Fruit fly (Drosophila melanogaster) whole organism, pupa: ENCODE measurements around the gene CG13059.

Source experiments
- CG12605 ChIP-seq: fragments of 200-800 bp; sonication (Bioruptor generic); IDR thresholded peaks from 2 replicates; pipeline ENCODE4 v1.3.6; 2022; ENCODE audit warnings: missing biosample characterization, missing genetic modification characterization
- CG15710 ChIP-seq: fragments of 200-800 bp; sonication (Bioruptor generic); optimal IDR thresholded peaks from 2 replicates; lab custom pipeline; 2018; ENCODE audit warnings: missing biosample characterization, mild to moderate bottlenecking, missing genetic modification characterization, moderate library complexity
- CG34367 ChIP-seq: fragments of 200-800 bp; sonication (Bioruptor generic); optimal IDR thresholded peaks from 2 replicates; lab custom pipeline; 2018; ENCODE audit warnings: missing biosample characterization, mild to moderate bottlenecking, missing genetic modification characterization
- CG4496 ChIP-seq: fragments of 200-800 bp; sonication (Bioruptor generic); IDR thresholded peaks from 3 replicates; pipeline ENCODE4 v1.3.6; 2022; ENCODE audit warnings: missing biosample characterization, missing genetic modification characterization
- EcR ChIP-seq: fragments of 200-800 bp; sonication (Bioruptor generic); optimal IDR thresholded peaks from 3 replicates; lab custom pipeline; 2019; ENCODE audit warnings: missing biosample characterization, missing genetic modification characterization, mild to moderate bottlenecking, moderate library complexity, missing genetic modification reagents
- Pif1B ChIP-seq: fragments of 200-800 bp; sonication (Bioruptor generic); optimal IDR thresholded peaks from 3 replicates; lab custom pipeline; 2016; ENCODE audit warnings: missing biosample characterization, missing genetic modification characterization
- Snoo ChIP-seq: fragments of 200-800 bp; sonication (Bioruptor generic); optimal IDR thresholded peaks from 3 replicates; lab custom pipeline; 2017; ENCODE audit warnings: missing biosample characterization, mild to moderate bottlenecking, missing genetic modification characterization, inconsistent platforms
- gl ChIP-seq: fragments of 200-800 bp; sonication (Bioruptor generic); optimal IDR thresholded peaks from 2 replicates; lab custom pipeline; 2018; ENCODE audit warnings: missing biosample characterization, mild to moderate bottlenecking, missing genetic modification characterization
- rn ChIP-seq: fragments of 200-800 bp; sonication (Bioruptor generic); IDR thresholded peaks from 2 replicates; pipeline ENCODE4 v1.3.6; 2022; ENCODE audit warnings: missing biosample characterization, missing genetic modification characterization

dm6 chr3L:16347914-16348313 is 24.4 kb downstream of the CG13059 start, which contains the start of gene mRpS34:
- TF ChIP-seq EcR (GFP tag; lab: Kevin White, UChicago): no peak
- TF ChIP-seq CG15710: no peak
- TF ChIP-seq CG34367 (tag; lab: Kevin White, UChicago): no peak
- TF ChIP-seq Pif1B (GFP tag; lab: Kevin White, UChicago): no peak
- no peak for TF ChIP-seq Snoo (tag; lab: Kevin White, UChicago)
- TF ChIP-seq rn (GFP tag; lab: Robert Waterston, UW): no peak
- TF ChIP-seq CG4496 (GFP tag; lab: Robert Waterston, UW): no peak
- TF ChIP-seq CG12605 (GFP tag; lab: Robert Waterston, UW): no peak
- no peak for TF ChIP-seq gl
